Fruit fly (Drosophila melanogaster): Measurements from ENCODE around the gene vrs.

Gene vrs

dm6 chr3R:12401672-12402296 is 45.7 kb upstream of the vrs start, which contains the start of gene DNAlig3 (continued):
- no peak for TF ChIP-seq CG13775 (GFP tag; optimal IDR thresholded peaks at IDR 0.05)
- no peak for TF ChIP-seq Spps (tag; optimal IDR thresholded peaks at IDR 0.05)
- TF ChIP-seq CG12219 (GFP tag; optimal IDR thresholded peaks at IDR 0.05) = no peak
- TF ChIP-seq Hmx (GFP tag; optimal IDR thresholded peaks at IDR 0.05) = no peak
- no peak for TF ChIP-seq CG8765 (GFP tag; IDR thresholded peaks at IDR 0.05)
- peak; percentile 83 for TF ChIP-seq CG12769 (tag; optimal IDR thresholded peaks at IDR 0.05)
- TF ChIP-seq chm (GFP tag; IDR thresholded peaks at IDR 0.05) = no peak
- TF ChIP-seq Dll (GFP tag; IDR thresholded peaks at IDR 0.05; ENCODE audit: partially characterized antibody) = peak; percentile 73
- TF ChIP-seq CG14710 (tag; optimal IDR thresholded peaks at IDR 0.05) = no peak
- no peak for TF ChIP-seq CG14014 (GFP tag; IDR thresholded peaks at IDR 0.05)
- no peak for TF ChIP-seq CG32767 (GFP tag; IDR thresholded peaks at IDR 0.05)
- TF ChIP-seq Jarid2 (GFP tag; optimal IDR thresholded peaks at IDR 0.05) = no peak
- TF ChIP-seq CG10267 (tag; optimal IDR thresholded peaks at IDR 0.05) = no peak
- TF ChIP-seq CG34224 (GFP tag; IDR thresholded peaks at IDR 0.05; ENCODE audit: partially characterized antibody) = peak; percentile 57
- no peak for TF ChIP-seq Bdp1 (GFP tag; optimal IDR thresholded peaks at IDR 0.05)
- TF ChIP-seq Dp (GFP tag; optimal IDR thresholded peaks at IDR 0.05) = peak; percentile 86
- no peak for TF ChIP-seq jing (GFP tag; optimal IDR thresholded peaks at IDR 0.05)
- TF ChIP-seq CG11560 (tag; IDR thresholded peaks at IDR 0.05) = no peak
- TF ChIP-seq Myb (GFP tag; optimal IDR thresholded peaks at IDR 0.05) = peak; percentile 95
- no peak for TF ChIP-seq PHDP (tag; optimal IDR thresholded peaks at IDR 0.05)
- peak; percentile 44 for TF ChIP-seq CG12071 (GFP tag; optimal IDR thresholded peaks at IDR 0.05)
- peak in 1 of 2 experiments; percentile 62 for TF ChIP-seq tll (GFP tag; optimal IDR thresholded peaks at IDR 0.05)
- TF ChIP-seq Stat92E (GFP tag; optimal IDR thresholded peaks at IDR 0.05) = no peak
- no peak for TF ChIP-seq Poxn (GFP tag; IDR thresholded peaks at IDR 0.05)
- TF ChIP-seq CG12104 (GFP tag; optimal IDR thresholded peaks at IDR 0.05) = no peak
- peak; percentile 42 for TF ChIP-seq Med (GFP tag)
- TF ChIP-seq CTCF (GFP tag; optimal IDR thresholded peaks at IDR 0.05) = peak; percentile 45
- TF ChIP-seq E2f2 (GFP tag; IDR thresholded peaks at IDR 0.05) = peak; percentile 89
- TF ChIP-seq Fer3 (tag; optimal IDR thresholded peaks at IDR 0.05) = no peak
- peak; percentile 68; the same call in 2 of the 3 replicates for TF ChIP-seq zen2 (GFP tag; IDR thresholded peaks at IDR 0.05; ENCODE audit: partially characterized antibody)
- no peak for TF ChIP-seq CG6813 (GFP tag; optimal IDR thresholded peaks at IDR 0.05)
- TF ChIP-seq CG2199 (GFP tag; IDR thresholded peaks at IDR 0.05) = no peak
- TF ChIP-seq CG11695 (GFP tag; IDR thresholded peaks at IDR 0.05) = no peak
- TF ChIP-seq CG17829 (tag; optimal IDR thresholded peaks at IDR 0.05) = no peak
- TF ChIP-seq kni (GFP tag; optimal IDR thresholded peaks at IDR 0.05) = peak; percentile 44
- TF ChIP-seq her (GFP tag; optimal IDR thresholded peaks at IDR 0.05) = peak; percentile 39
- no peak for TF ChIP-seq CG14965 (GFP tag; optimal IDR thresholded peaks at IDR 0.05; ENCODE audit: borderline replicate concordance)
- TF ChIP-seq CG4424 (GFP tag; optimal IDR thresholded peaks at IDR 0.05) = no peak
- no peak for TF ChIP-seq Meics (GFP tag; optimal IDR thresholded peaks at IDR 0.05)
- TF ChIP-seq CG15073 (GFP tag; optimal IDR thresholded peaks at IDR 0.05) = no peak
- TF ChIP-seq CG5180 (GFP tag; optimal IDR thresholded peaks at IDR 0.05) = no peak
- no peak for TF ChIP-seq sim (GFP tag; IDR thresholded peaks at IDR 0.05)
- no peak for TF ChIP-seq vvl (GFP tag; IDR thresholded peaks at IDR 0.05)
- TF ChIP-seq rib (GFP tag; IDR thresholded peaks at IDR 0.05) = no peak
- no peak for TF ChIP-seq CG8290 (GFP tag; optimal IDR thresholded peaks at IDR 0.05)
- peak in 1 of 2 experiments; percentile 40 for TF ChIP-seq CG8290 (tag; optimal IDR thresholded peaks at IDR 0.05)
- no peak for TF ChIP-seq CG10274 (GFP tag; optimal IDR thresholded peaks at IDR 0.05)
- 0 out of 2 replicates have a peak, but pooled peaks have one; percentile 25 for TF ChIP-seq tna (GFP tag; IDR thresholded peaks at IDR 0.05; ENCODE audit: partially characterized antibody)
- TF ChIP-seq BEAF-32 (GFP tag; optimal IDR thresholded peaks at IDR 0.05) = peak; percentile 68
- no peak for TF ChIP-seq pnt (GFP tag; optimal IDR thresholded peaks at IDR 0.05)
